Fruit fly (Drosophila melanogaster) whole organism, adult: ENCODE data around the gene Pomp.

ENCODE experiments used
- CG11617 ChIP-seq: fragments of 200-800 bp; sonication (Bioruptor generic); optimal IDR thresholded peaks from 2 replicates; lab custom pipeline; 2017; ENCODE audit warnings: mild to moderate bottlenecking, missing biosample characterization, missing genetic modification reagents, missing genetic modification characterization
- CG12768 ChIP-seq: fragments of 200-800 bp; sonication (Bioruptor generic); optimal IDR thresholded peaks from 2 replicates; lab custom pipeline; 2017; ENCODE audit warnings: missing biosample characterization, missing genetic modification characterization, mild to moderate bottlenecking, moderate library complexity, missing genetic modification reagents
- CG14711 ChIP-seq: fragments of 200-800 bp; sonication (Bioruptor generic); optimal IDR thresholded peaks from 2 replicates; lab custom pipeline; 2018; ENCODE audit warnings: missing biosample characterization, mild to moderate bottlenecking, missing genetic modification characterization, moderate library complexity
- CG1620 ChIP-seq: fragments of 200-800 bp; sonication (Bioruptor generic); optimal IDR thresholded peaks from 2 replicates; lab custom pipeline; 2016; ENCODE audit warnings: missing biosample characterization, missing genetic modification characterization
- CG33017 ChIP-seq: fragments of 200-800 bp; sonication (Bioruptor generic); optimal IDR thresholded peaks from 2 replicates; lab custom pipeline; 2018; ENCODE audit warnings: missing biosample characterization, mild to moderate bottlenecking, missing genetic modification characterization, moderate library complexity
- CG5204 ChIP-seq: fragments of 200-800 bp; sonication (Bioruptor generic); optimal IDR thresholded peaks from 2 replicates; lab custom pipeline; 2016; ENCODE audit warnings: missing biosample characterization, missing genetic modification characterization
- CG7045 ChIP-seq: fragments of 200-800 bp; sonication (Bioruptor generic); optimal IDR thresholded peaks from 2 replicates; lab custom pipeline; 2017; ENCODE audit warnings: missing biosample characterization, mild to moderate bottlenecking, missing genetic modification characterization
- CG7101 ChIP-seq: fragments of 200-800 bp; sonication (Bioruptor generic); optimal IDR thresholded peaks from 2 replicates; lab custom pipeline; 2018; ENCODE audit warnings: missing biosample characterization, mild to moderate bottlenecking, missing genetic modification characterization, moderate library complexity
- Clk ChIP-seq: fragments of 200-800 bp; sonication (Bioruptor generic); optimal IDR thresholded peaks from 2 replicates; lab custom pipeline; 2017; ENCODE audit warnings: missing biosample characterization, missing genetic modification characterization
- Crg-1 ChIP-seq: fragments of 200-800 bp; sonication (Bioruptor generic); optimal IDR thresholded peaks from 2 replicates; lab custom pipeline; 2016; ENCODE audit warnings: missing biosample characterization, missing genetic modification characterization
- Hr96 ChIP-seq: fragments of 200-800 bp; sonication (Bioruptor generic); optimal IDR thresholded peaks from 2 replicates; lab custom pipeline; 2016; ENCODE audit warnings: missing biosample characterization, missing genetic modification characterization
- Mnt ChIP-seq: fragments of 200-800 bp; sonication (Bioruptor generic); optimal IDR thresholded peaks from 2 replicates; lab custom pipeline; 2016; ENCODE audit warnings: missing biosample characterization, mild to moderate bottlenecking, missing genetic modification characterization
- bab1 ChIP-seq: fragments of 200-800 bp; sonication (Bioruptor generic); optimal IDR thresholded peaks from 3 replicates; lab custom pipeline; 2019; ENCODE audit warnings: missing biosample characterization, mild to moderate bottlenecking, missing genetic modification characterization, moderate library complexity
- cic ChIP-seq: fragments of 200-800 bp; sonication (Bioruptor generic); optimal IDR thresholded peaks from 2 replicates; lab custom pipeline; 2017; ENCODE audit warnings: missing biosample characterization, mild to moderate bottlenecking, missing genetic modification characterization, moderate library complexity
- cnc ChIP-seq, 2 experiments: fragments of >200 bp; optimal IDR thresholded peaks; 2 replicates each; lab custom pipeline; 2017
- kay ChIP-seq: fragments of 200-800 bp; sonication (Bioruptor generic); peaks from one replicate; lab custom pipeline; 2016; ENCODE audit warnings: missing biosample characterization, missing genetic modification characterization, borderline replicate concordance
- ovo ChIP-seq: fragments of 200-800 bp; sonication (Bioruptor generic); optimal IDR thresholded peaks from 2 replicates; lab custom pipeline; 2016; ENCODE audit warnings: missing biosample characterization, missing genetic modification characterization
- pad ChIP-seq: fragments of 200-800 bp; sonication (Bioruptor generic); optimal IDR thresholded peaks from 3 replicates; lab custom pipeline; 2017; ENCODE audit warnings: missing biosample characterization, missing genetic modification characterization, mild to moderate bottlenecking, moderate library complexity, missing genetic modification reagents
- tj ChIP-seq: fragments of 200-800 bp; sonication (Bioruptor generic); optimal IDR thresholded peaks from 3 replicates; lab custom pipeline; 2017; ENCODE audit warnings: missing biosample characterization, mild to moderate bottlenecking, missing genetic modification characterization, moderate library complexity
- toe ChIP-seq: fragments of 200-800 bp; sonication (Bioruptor generic); optimal IDR thresholded peaks from 2 replicates; lab custom pipeline; 2016; ENCODE audit warnings: missing biosample characterization, missing genetic modification characterization

Gene Pomp

DNA sequence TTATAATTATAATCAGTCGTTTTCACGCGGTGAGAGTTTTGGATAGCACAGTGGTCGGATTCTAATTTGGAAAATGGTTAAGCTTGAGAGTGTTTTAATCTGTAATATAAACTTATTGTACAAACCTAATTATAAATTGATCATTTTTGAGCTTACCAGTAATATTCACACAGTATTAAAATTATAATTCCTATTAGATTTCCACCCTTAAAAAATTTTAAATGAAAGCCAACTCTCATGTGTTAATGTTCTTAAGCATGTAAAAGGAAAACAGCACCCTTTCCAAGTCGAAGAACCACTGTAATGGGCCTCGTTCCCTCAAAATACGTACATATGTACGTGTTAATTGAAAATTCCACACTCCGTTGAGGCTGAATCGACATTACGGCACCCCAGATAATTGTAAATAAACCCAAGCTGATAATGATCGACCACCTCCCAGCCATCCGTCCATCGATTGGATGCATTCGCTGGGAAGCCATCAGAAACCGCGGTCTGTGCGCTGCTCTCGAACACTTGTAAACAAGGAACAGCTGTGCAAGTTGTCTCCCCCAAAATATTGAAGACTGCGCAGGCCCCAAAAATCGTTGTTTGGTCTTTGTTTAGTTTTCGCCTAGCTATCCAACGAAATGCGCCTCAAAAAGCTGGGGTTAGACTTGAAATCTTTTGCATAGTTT, 27.5 kb upstream of the Pomp start:
- TF ChIP-seq cic (GFP tag; lab: Kevin White, UChicago): no peak
- no peak for TF ChIP-seq pad
- TF ChIP-seq bab1 (GFP tag; lab: Kevin White, UChicago): peak; percentile 56
- no peak for TF ChIP-seq tj
- peak; percentile 47 for TF ChIP-seq CG11617 (GFP tag; lab: Kevin White, UChicago)
- TF ChIP-seq cnc (optimal IDR thresholded peaks at IDR 0.05; lab: Kevin White, UChicago): no peak
- TF ChIP-seq CG14711 (tag; lab: Kevin White, UChicago): peak; percentile 53
- peak; percentile 13 for TF ChIP-seq toe (GFP tag; lab: Kevin White, UChicago)
- peak; percentile 16 for TF ChIP-seq CG5204 (GFP tag; lab: Kevin White, UChicago)
- TF ChIP-seq CG1620 (GFP tag; lab: Kevin White, UChicago): no peak
- TF ChIP-seq Mnt (GFP tag; lab: Kevin White, UChicago): no peak
- peak; percentile 54 for TF ChIP-seq CG12768
- peak; percentile 76 for TF ChIP-seq CG7101
- no peak for TF ChIP-seq Clk (GFP tag; lab: Kevin White, UChicago)
- no peak for TF ChIP-seq kay (GFP tag; lab: Kevin White, UChicago)
- peak; percentile 67 for TF ChIP-seq CG33017 (tag; lab: Kevin White, UChicago)
- TF ChIP-seq ovo (GFP tag; lab: Kevin White, UChicago): no peak
- TF ChIP-seq CG7045 (GFP tag; lab: Kevin White, UChicago): peak; percentile 31

dm6 chr2L:20760956-20761355, 26.5 kb upstream of the Pomp start:
- no peak for TF ChIP-seq CG5204 (GFP tag; lab: Kevin White, UChicago)
- TF ChIP-seq cnc (optimal IDR thresholded peaks at IDR 0.05; lab: Kevin White, UChicago): peak; percentile 45 to 87
- no peak for TF ChIP-seq tj
- TF ChIP-seq CG12768: no peak
- no peak for TF ChIP-seq CG14711 (tag; lab: Kevin White, UChicago)
- TF ChIP-seq toe (GFP tag; lab: Kevin White, UChicago): no peak
- no peak for TF ChIP-seq CG33017 (tag; lab: Kevin White, UChicago)
- TF ChIP-seq CG11617 (GFP tag; lab: Kevin White, UChicago): no peak
- peak; percentile 91 for TF ChIP-seq ovo (GFP tag; lab: Kevin White, UChicago)
- no peak for TF ChIP-seq Crg-1
- no peak for TF ChIP-seq kay (GFP tag; lab: Kevin White, UChicago)
- no peak for TF ChIP-seq bab1 (GFP tag; lab: Kevin White, UChicago)
- no peak for TF ChIP-seq pad
- TF ChIP-seq Hr96 (GFP tag; lab: Kevin White, UChicago): no peak
- peak; percentile 8 for TF ChIP-seq Mnt (GFP tag; lab: Kevin White, UChicago)
- no peak for TF ChIP-seq CG7101
- TF ChIP-seq CG7045 (GFP tag; lab: Kevin White, UChicago): no peak
- no peak for TF ChIP-seq CG1620 (GFP tag; lab: Kevin White, UChicago)
- no peak for TF ChIP-seq Clk (GFP tag; lab: Kevin White, UChicago)
- TF ChIP-seq cic (GFP tag; lab: Kevin White, UChicago): peak; percentile 15

DNA sequence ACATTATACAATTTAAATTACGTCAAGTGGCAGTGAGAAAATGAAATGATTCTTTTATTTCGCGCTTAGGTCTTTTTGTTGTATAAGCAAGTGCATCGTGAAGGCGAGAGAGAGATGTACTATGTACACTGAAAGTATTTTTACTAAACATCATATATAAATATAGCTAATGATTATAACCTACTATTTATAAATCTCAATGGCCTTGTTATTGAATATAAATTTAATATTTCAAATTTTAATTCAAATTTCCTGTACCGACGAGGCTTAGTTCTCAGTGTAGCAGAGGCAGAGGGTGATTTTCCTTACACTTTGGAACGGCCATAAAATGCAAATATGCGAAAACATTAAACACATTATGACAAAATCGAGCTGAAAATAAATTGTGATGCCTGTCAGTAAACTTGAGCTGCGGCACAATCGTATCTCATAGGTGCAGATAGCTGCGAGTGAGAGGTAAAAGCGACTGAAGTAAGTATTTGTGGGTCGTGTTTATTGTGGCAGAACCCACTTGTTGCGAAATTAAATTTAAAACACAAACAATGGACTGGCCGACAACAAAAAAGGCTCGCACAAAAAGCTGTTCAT, 25.4 kb upstream of the Pomp start:
- TF ChIP-seq tj (peak; percentile 88), cnc (optimal IDR thresholded peaks at IDR 0.05; lab: Kevin White, UChicago) (no peak), Hr96 (GFP tag; lab: Kevin White, UChicago) (peak; percentile 44), CG1620 (GFP tag; lab: Kevin White, UChicago) (peak; percentile 61), CG7045 (GFP tag; lab: Kevin White, UChicago) (peak; percentile 88), ovo (GFP tag; lab: Kevin White, UChicago) (peak; percentile 61), CG14711 (tag; lab: Kevin White, UChicago) (peak; percentile 86), CG12768 (peak; percentile 73), Mnt (GFP tag; lab: Kevin White, UChicago) (peak; percentile 45), CG11617 (GFP tag; lab: Kevin White, UChicago) (peak; percentile 90), pad (peak; percentile 62), Clk (GFP tag; lab: Kevin White, UChicago) (peak; percentile 28), bab1 (GFP tag; lab: Kevin White, UChicago) (peak; percentile 94), Crg-1 (peak; percentile 50), CG7101 (peak; percentile 91), CG5204 (GFP tag; lab: Kevin White, UChicago) (peak; percentile 69), cic (GFP tag; lab: Kevin White, UChicago) (peak; percentile 20), CG33017 (tag; lab: Kevin White, UChicago) (peak; percentile 95), toe (GFP tag; lab: Kevin White, UChicago) (peak; percentile 70), kay (GFP tag; lab: Kevin White, UChicago) (peak; percentile 88)

DNA sequence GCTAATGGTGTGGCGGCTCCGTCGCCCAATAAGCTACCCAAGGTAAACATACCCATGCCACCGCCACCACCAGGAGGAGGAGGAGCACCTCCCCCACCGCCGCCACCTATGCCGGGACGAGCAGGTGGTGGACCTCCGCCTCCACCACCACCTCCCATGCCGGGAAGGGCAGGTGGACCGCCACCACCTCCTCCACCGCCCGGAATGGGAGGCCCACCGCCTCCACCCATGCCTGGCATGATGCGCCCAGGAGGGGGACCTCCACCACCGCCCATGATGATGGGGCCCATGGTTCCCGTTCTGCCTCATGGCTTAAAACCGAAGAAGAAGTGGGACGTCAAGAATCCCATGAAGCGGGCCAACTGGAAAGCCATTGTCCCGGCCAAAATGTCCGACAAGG, 22.8 kb upstream of the Pomp start:
- no peak for TF ChIP-seq Clk (GFP tag; lab: Kevin White, UChicago)
- TF ChIP-seq tj: no peak
- TF ChIP-seq toe (GFP tag; lab: Kevin White, UChicago): no peak
- no peak for TF ChIP-seq cnc (optimal IDR thresholded peaks at IDR 0.05; lab: Kevin White, UChicago)
- no peak for TF ChIP-seq CG7045 (GFP tag; lab: Kevin White, UChicago)
- no peak for TF ChIP-seq Crg-1
- no peak for TF ChIP-seq bab1 (GFP tag; lab: Kevin White, UChicago)
- TF ChIP-seq CG7101: no peak
- TF ChIP-seq CG33017 (tag; lab: Kevin White, UChicago): no peak
- TF ChIP-seq pad: no peak
- TF ChIP-seq Hr96 (GFP tag; lab: Kevin White, UChicago): no peak
- TF ChIP-seq Mnt (GFP tag; lab: Kevin White, UChicago): no peak
- TF ChIP-seq kay (GFP tag; lab: Kevin White, UChicago): no peak
- TF ChIP-seq CG12768: no peak
- TF ChIP-seq CG14711 (tag; lab: Kevin White, UChicago): no peak

DNA sequence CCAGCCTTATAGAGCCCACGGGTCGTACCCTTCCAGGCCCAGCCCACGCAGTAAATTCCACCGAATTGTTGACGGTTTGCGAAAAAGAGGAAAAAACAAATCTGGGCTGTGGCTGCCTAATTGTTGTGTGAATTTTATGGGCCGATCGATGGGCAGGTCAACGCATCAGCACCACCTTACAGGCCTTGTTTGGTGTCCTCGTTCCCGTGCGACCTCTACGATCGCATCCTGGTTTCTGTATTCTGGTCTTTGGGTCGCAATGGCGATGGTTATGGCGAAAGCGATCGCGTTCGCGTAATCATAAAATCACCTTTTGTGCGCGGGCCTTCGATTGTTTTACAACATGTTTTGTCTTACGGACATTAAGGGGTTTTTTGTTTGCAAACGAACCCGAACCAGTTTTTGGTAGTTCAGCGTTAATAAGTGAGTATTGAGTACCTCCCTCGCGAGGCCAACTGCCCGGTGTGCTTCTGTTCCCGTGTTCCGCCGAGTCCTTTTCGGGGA, 18.8 kb upstream of the Pomp start:
- TF ChIP-seq Crg-1: no peak
